Fruit fly (Drosophila melanogaster): ENCODE results near the gene Ugt303A1.
A peak's percentile ranks its signal among the peaks of the same experiment; 100 is the strongest.

Gene Ugt303A1

DNA sequence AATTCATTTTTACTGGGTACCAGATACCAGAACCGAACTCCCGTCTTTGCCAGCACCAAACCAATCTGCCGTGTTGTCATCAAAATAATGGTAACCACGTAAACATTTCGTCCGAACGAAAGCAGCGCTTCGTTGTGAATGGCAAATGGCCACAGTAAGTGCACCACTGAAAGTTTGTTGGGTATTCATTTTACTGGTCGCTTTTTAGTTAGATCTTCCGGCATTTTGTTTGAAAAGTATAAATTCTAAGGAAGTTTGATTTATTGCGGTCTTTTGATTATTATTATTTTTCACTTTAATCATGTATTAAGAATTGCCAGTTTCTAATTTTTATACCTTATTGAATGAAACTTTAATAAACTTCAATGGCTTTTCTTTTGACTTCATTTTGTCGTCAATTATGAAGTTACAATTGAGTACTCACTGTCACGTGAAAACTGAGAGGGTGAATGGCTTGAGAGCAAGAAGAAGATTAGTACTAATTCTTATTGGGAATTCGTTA lies 39.2 kb downstream of the Ugt303A1 start, which contains the start of gene ZnT86D (continued):
- no peak for TF ChIP-seq Trl (optimal IDR thresholded peaks at IDR 0.05)
- TF ChIP-seq Trl (GFP tag; optimal IDR thresholded peaks at IDR 0.05): no peak
- TF ChIP-seq pnt (GFP tag; optimal IDR thresholded peaks at IDR 0.05): peak; percentile 22
- no peak for TF ChIP-seq CG12071 (GFP tag; optimal IDR thresholded peaks at IDR 0.05)
- TF ChIP-seq Antp (GFP tag; optimal IDR thresholded peaks at IDR 0.05): peak; percentile 49
- no peak for TF ChIP-seq ranshi (GFP tag; IDR thresholded peaks at IDR 0.05)
- TF ChIP-seq wdn (GFP tag; IDR thresholded peaks at IDR 0.05): 0 out of 2 replicates have a peak, but pooled peaks have one; percentile 35
- no peak for TF ChIP-seq CG11696 (GFP tag; IDR thresholded peaks at IDR 0.05)
- TF ChIP-seq HLHmδ (GFP tag; optimal IDR thresholded peaks at IDR 0.05): no peak
- 0 out of 2 replicates have a peak, but pooled peaks have one; percentile 23 for TF ChIP-seq CG14441 (GFP tag; IDR thresholded peaks at IDR 0.05)
- no peak for TF ChIP-seq CG1832 (GFP tag; optimal IDR thresholded peaks at IDR 0.05)
- TF ChIP-seq Dll (GFP tag; IDR thresholded peaks at IDR 0.05; ENCODE audit: partially characterized antibody): no peak
- no peak for TF ChIP-seq stc (GFP tag; IDR thresholded peaks at IDR 0.05)
- TF ChIP-seq CG10209 (GFP tag; optimal IDR thresholded peaks at IDR 0.05): peak; percentile 53
- peak; percentile 71 for TF ChIP-seq crol (GFP tag; IDR thresholded peaks at IDR 0.05)
- TF ChIP-seq Xbp1 (GFP tag; optimal IDR thresholded peaks at IDR 0.05): peak; percentile 54
- peak; percentile 86 for TF ChIP-seq CG14710 (tag; optimal IDR thresholded peaks at IDR 0.05)
- TF ChIP-seq Hand (GFP tag; optimal IDR thresholded peaks at IDR 0.05): peak; percentile 15
- TF ChIP-seq CG12236 (GFP tag; optimal IDR thresholded peaks at IDR 0.05): no peak
- TF ChIP-seq gcm (GFP tag; optimal IDR thresholded peaks at IDR 0.05): peak; percentile 26
- no peak for TF ChIP-seq CG2875 (GFP tag; optimal IDR thresholded peaks at IDR 0.05)
- TF ChIP-seq CG16863 (GFP tag; optimal IDR thresholded peaks at IDR 0.05): peak; percentile 30
- peak; percentile 79 for TF ChIP-seq CG10147 (GFP tag; optimal IDR thresholded peaks at IDR 0.05)
- TF ChIP-seq Hsf (GFP tag; optimal IDR thresholded peaks at IDR 0.05): peak; percentile 60
- TF ChIP-seq CG4404 (GFP tag; IDR thresholded peaks at IDR 0.05): peak; percentile 61
- peak; percentile 39 for TF ChIP-seq NK7.1 (GFP tag; optimal IDR thresholded peaks at IDR 0.05)
- peak; percentile 27 for TF ChIP-seq eyg (GFP tag; optimal IDR thresholded peaks at IDR 0.05)
- no peak for TF ChIP-seq disco-r (GFP tag; optimal IDR thresholded peaks at IDR 0.05)
- TF ChIP-seq Opbp (GFP tag; IDR thresholded peaks at IDR 0.05; ENCODE audit: partially characterized antibody): no peak
- peak; percentile 13 for TF ChIP-seq gfzf (GFP tag; optimal IDR thresholded peaks at IDR 0.05)
- TF ChIP-seq Myb (GFP tag; optimal IDR thresholded peaks at IDR 0.05): peak; percentile 38
- TF ChIP-seq ftz-f1 (GFP tag; optimal IDR thresholded peaks at IDR 0.05): no peak
- peak; percentile 64 for TF ChIP-seq Fer2 (tag; optimal IDR thresholded peaks at IDR 0.05)
- no peak; the same call in 1 of the 2 replicates for TF ChIP-seq Atf6 (GFP tag; IDR thresholded peaks at IDR 0.05)
- no peak for TF ChIP-seq CG4730 (GFP tag; IDR thresholded peaks at IDR 0.05)
- TF ChIP-seq CG42726 (GFP tag; IDR thresholded peaks at IDR 0.05; ENCODE audit: partially characterized antibody): no peak
- TF ChIP-seq unc-4 (GFP tag; IDR thresholded peaks at IDR 0.05; ENCODE audit: partially characterized antibody): peak; percentile 43; the same call in 1 of the 2 replicates
- TF ChIP-seq rib (GFP tag; IDR thresholded peaks at IDR 0.05): no peak
- TF ChIP-seq sc (optimal IDR thresholded peaks at IDR 0.05): no peak
- peak; percentile 3 for TF ChIP-seq sc (GFP tag; optimal IDR thresholded peaks at IDR 0.05)
- no peak for TF ChIP-seq CG17328 (GFP tag; IDR thresholded peaks at IDR 0.05)
- no peak for TF ChIP-seq CG3726 (GFP tag; IDR thresholded peaks at IDR 0.05)
- no peak for TF ChIP-seq NC2α (GFP tag; optimal IDR thresholded peaks at IDR 0.05)
- TF ChIP-seq HLH3B (GFP tag; IDR thresholded peaks at IDR 0.05): no peak
- TF ChIP-seq emc (GFP tag; optimal IDR thresholded peaks at IDR 0.05): peak; percentile 59
- no peak for TF ChIP-seq CG10959 (GFP tag; IDR thresholded peaks at IDR 0.05)
- TF ChIP-seq sr (GFP tag; IDR thresholded peaks at IDR 0.05): no peak
- peak; percentile 58 for TF ChIP-seq Sox102F (GFP tag; optimal IDR thresholded peaks at IDR 0.05)
- TF ChIP-seq H15 (GFP tag; IDR thresholded peaks at IDR 0.05): no peak
- TF ChIP-seq CG3847 (GFP tag; IDR thresholded peaks at IDR 0.05): peak; percentile 65
- TF ChIP-seq peb (GFP tag; IDR thresholded peaks at IDR 0.05): no peak
- TF ChIP-seq CG12219 (GFP tag; optimal IDR thresholded peaks at IDR 0.05): no peak
